Fruit fly (Drosophila melanogaster): Measurements from ENCODE around the gene eIF3d1.

The eIF3d1 gene

dm6 chr3R:23674369-23674768, 5.5 kb upstream of the eIF3d1 start:
- no peak for TF ChIP-seq CG15710 (tag; optimal IDR thresholded peaks at IDR 0.05)
- peak; percentile 46 for TF ChIP-seq Snoo (tag; optimal IDR thresholded peaks at IDR 0.05)
- peak; percentile 24 for TF ChIP-seq Pif1A (GFP tag; optimal IDR thresholded peaks at IDR 0.05)
- no peak for TF ChIP-seq CG32121 (GFP tag; IDR thresholded peaks at IDR 0.05)
- TF ChIP-seq CG14655 (GFP tag; optimal IDR thresholded peaks at IDR 0.05) = no peak
- no peak for TF ChIP-seq CG12605 (GFP tag; IDR thresholded peaks at IDR 0.05)
- TF ChIP-seq rn (GFP tag; IDR thresholded peaks at IDR 0.05) = no peak
- no peak for TF ChIP-seq CG9948 (tag; optimal IDR thresholded peaks at IDR 0.05)
- TF ChIP-seq fd96Ca (GFP tag; IDR thresholded peaks at IDR 0.05) = no peak
- TF ChIP-seq CG10348 (GFP tag; IDR thresholded peaks at IDR 0.05) = no peak
- no peak for TF ChIP-seq Pif1B (GFP tag; optimal IDR thresholded peaks at IDR 0.05)
- no peak for TF ChIP-seq CG34367 (tag; optimal IDR thresholded peaks at IDR 0.05)
- no peak for TF ChIP-seq Ets98B (GFP tag; IDR thresholded peaks at IDR 0.05)
- TF ChIP-seq CG4496 (GFP tag; IDR thresholded peaks at IDR 0.05) = no peak
- TF ChIP-seq EcR (GFP tag; optimal IDR thresholded peaks at IDR 0.05) = no peak

dm6 chr3R:23675646-23676045, 4.2 kb upstream of the eIF3d1 start:
- TF ChIP-seq CG8301 (tag; optimal IDR thresholded peaks at IDR 0.05) (peak; percentile 9), CG32121 (GFP tag; IDR thresholded peaks at IDR 0.05) (0 out of 2 replicates have a peak, but pooled peaks have one; percentile 17), CG14655 (GFP tag; optimal IDR thresholded peaks at IDR 0.05) (peak; percentile 61), CG4496 (GFP tag; IDR thresholded peaks at IDR 0.05) (no peak), Pif1B (GFP tag; optimal IDR thresholded peaks at IDR 0.05) (peak; percentile 20), Snoo (tag; optimal IDR thresholded peaks at IDR 0.05) (no peak)

dm6 chr3R:23677058-23677457, 2.8 kb upstream of the eIF3d1 start, which contains the start of gene GILT3:
TSS of gene GILT3 (plus strand) at chr3R:23677358.
- TF ChIP-seq CG34367 (tag; optimal IDR thresholded peaks at IDR 0.05) (no peak), CG17806 (tag; optimal IDR thresholded peaks at IDR 0.05) (no peak), Snoo (tag; optimal IDR thresholded peaks at IDR 0.05) (no peak), D1 (tag; optimal IDR thresholded peaks at IDR 0.05) (no peak), Ets98B (GFP tag; IDR thresholded peaks at IDR 0.05) (no peak), Pif1A (GFP tag; optimal IDR thresholded peaks at IDR 0.05) (no peak), rn (GFP tag; IDR thresholded peaks at IDR 0.05) (no peak), Pif1B (GFP tag; optimal IDR thresholded peaks at IDR 0.05) (no peak), CG32121 (GFP tag; IDR thresholded peaks at IDR 0.05) (no peak), CG8301 (tag; optimal IDR thresholded peaks at IDR 0.05) (no peak), CG9948 (tag; optimal IDR thresholded peaks at IDR 0.05) (no peak), CG8159 (tag; optimal IDR thresholded peaks at IDR 0.05) (no peak), CG12605 (GFP tag; IDR thresholded peaks at IDR 0.05) (no peak), EcR (GFP tag; optimal IDR thresholded peaks at IDR 0.05) (no peak)

- TF ChIP-seq EcR (GFP tag; optimal IDR thresholded peaks at IDR 0.05) (no peak), CG32121 (GFP tag; IDR thresholded peaks at IDR 0.05) (peak; percentile 65), Snoo (tag; optimal IDR thresholded peaks at IDR 0.05) (peak; percentile 87), D1 (tag; optimal IDR thresholded peaks at IDR 0.05) (no peak), CG4496 (GFP tag; IDR thresholded peaks at IDR 0.05) (0 out of 3 replicates have a peak, but pooled peaks have one; percentile 54), rn (GFP tag; IDR thresholded peaks at IDR 0.05) (peak; percentile 40; the same call in 1 of the 2 replicates), CG10348 (GFP tag; IDR thresholded peaks at IDR 0.05) (0 out of 2 replicates have a peak, but pooled peaks have one; percentile 24), CG15710 (tag; optimal IDR thresholded peaks at IDR 0.05) (peak; percentile 69), CG13204 (GFP tag; optimal IDR thresholded peaks at IDR 0.05) (no peak), Ets98B (GFP tag; IDR thresholded peaks at IDR 0.05) (peak; percentile 77), CG9948 (tag; optimal IDR thresholded peaks at IDR 0.05) (peak; percentile 56), Pif1B (GFP tag; optimal IDR thresholded peaks at IDR 0.05) (peak; percentile 76), CG8301 (tag; optimal IDR thresholded peaks at IDR 0.05) (no peak), gl (tag; optimal IDR thresholded peaks at IDR 0.05) (no peak), fd96Ca (GFP tag; IDR thresholded peaks at IDR 0.05) (peak; percentile 72), CG8159 (tag; optimal IDR thresholded peaks at IDR 0.05) (peak; percentile 73), CG17806 (tag; optimal IDR thresholded peaks at IDR 0.05) (peak; percentile 64), CG34367 (tag; optimal IDR thresholded peaks at IDR 0.05) (peak; percentile 36), Pif1A (GFP tag; optimal IDR thresholded peaks at IDR 0.05) (no peak), CG12605 (GFP tag; IDR thresholded peaks at IDR 0.05) (peak; percentile 58), CG14655 (GFP tag; optimal IDR thresholded peaks at IDR 0.05) (no peak)
Observed at dm6 chr3R:23678349-23679193, 1.3 kb upstream of the eIF3d1 start, which contains the start of gene GILT2. TSS of gene GILT2 (plus strand) at chr3R:23678895.

- TF ChIP-seq EcR (GFP tag; optimal IDR thresholded peaks at IDR 0.05) = no peak
- no peak for TF ChIP-seq CG32121 (GFP tag; IDR thresholded peaks at IDR 0.05)
- TF ChIP-seq gl (tag; optimal IDR thresholded peaks at IDR 0.05) = no peak
- no peak for TF ChIP-seq fd96Ca (GFP tag; IDR thresholded peaks at IDR 0.05)
- TF ChIP-seq CG8301 (tag; optimal IDR thresholded peaks at IDR 0.05) = no peak
- no peak for TF ChIP-seq D1 (tag; optimal IDR thresholded peaks at IDR 0.05)
Observed at dm6 chr3R:23682203-23682602, 2.4 kb downstream of the eIF3d1 start, which contains the start of gene CG16710. TSS of gene CG16710 (plus strand) at chr3R:23682503.

dm6 chr3R:23683757-23684156, 3.9 kb downstream of the eIF3d1 start, which contains the start of gene CG18754:
TSS of gene CG18754 (plus strand) at chr3R:23684057.
- no peak for TF ChIP-seq CG10348 (GFP tag; IDR thresholded peaks at IDR 0.05)
- TF ChIP-seq EcR (GFP tag; optimal IDR thresholded peaks at IDR 0.05) = no peak
- TF ChIP-seq D1 (tag; optimal IDR thresholded peaks at IDR 0.05) = no peak
- no peak for TF ChIP-seq CG14655 (GFP tag; optimal IDR thresholded peaks at IDR 0.05)

All from whole organism, pupa.